Worm (Caenorhabditis elegans): ENCODE data around the gene F28F5.4.

DNA sequence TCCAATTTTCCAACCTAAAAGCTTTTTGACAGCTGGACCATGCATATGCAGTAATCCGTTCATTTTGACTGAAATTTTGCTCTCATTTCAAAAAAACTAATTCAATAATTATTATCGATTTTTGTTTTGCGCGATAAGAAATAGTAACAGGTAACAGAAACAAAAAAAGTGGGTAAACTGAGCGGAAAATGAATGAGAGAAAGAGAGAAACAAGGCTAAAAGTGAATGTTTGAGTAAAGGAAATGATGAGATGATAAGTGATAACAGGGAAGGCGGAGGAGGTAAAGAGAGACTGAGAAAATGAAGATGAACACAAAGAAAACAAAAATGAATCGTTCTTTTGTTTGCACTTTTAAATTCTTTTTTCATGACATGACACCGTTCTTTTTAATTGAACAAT is 47.1 kb upstream of the F28F5.4 start, which contains the start of gene sma-3:
- TF ChIP-seq pha-4 (tag; optimal IDR thresholded peaks at IDR 0.05) (peak; percentile 75), ztf-11 (tag; optimal IDR thresholded peaks at IDR 0.05) (no peak), pqm-1 (tag; optimal IDR thresholded peaks at IDR 0.05) (peak; percentile 60), ama-1 (optimal IDR thresholded peaks at IDR 0.05) (no peak), nhr-28 (tag; optimal IDR thresholded peaks at IDR 0.05) (no peak), nhr-12 (tag; optimal IDR thresholded peaks at IDR 0.05) (no peak), snpc-4 (tag; optimal IDR thresholded peaks at IDR 0.05) (no peak), aly-2 (tag; optimal IDR thresholded peaks at IDR 0.05) (no peak), nhr-25 (tag; optimal IDR thresholded peaks at IDR 0.05) (no peak), zag-1 (tag; optimal IDR thresholded peaks at IDR 0.05) (no peak), elt-2 (tag; optimal IDR thresholded peaks at IDR 0.05) (peak; percentile 73), egl-27 (tag; optimal IDR thresholded peaks at IDR 0.05) (no peak), nhr-11 (tag; optimal IDR thresholded peaks at IDR 0.05) (no peak), mml-1 (tag; optimal IDR thresholded peaks at IDR 0.05) (no peak)
